Fruit fly (Drosophila melanogaster): ENCODE data around the gene CG31752.

DNA sequence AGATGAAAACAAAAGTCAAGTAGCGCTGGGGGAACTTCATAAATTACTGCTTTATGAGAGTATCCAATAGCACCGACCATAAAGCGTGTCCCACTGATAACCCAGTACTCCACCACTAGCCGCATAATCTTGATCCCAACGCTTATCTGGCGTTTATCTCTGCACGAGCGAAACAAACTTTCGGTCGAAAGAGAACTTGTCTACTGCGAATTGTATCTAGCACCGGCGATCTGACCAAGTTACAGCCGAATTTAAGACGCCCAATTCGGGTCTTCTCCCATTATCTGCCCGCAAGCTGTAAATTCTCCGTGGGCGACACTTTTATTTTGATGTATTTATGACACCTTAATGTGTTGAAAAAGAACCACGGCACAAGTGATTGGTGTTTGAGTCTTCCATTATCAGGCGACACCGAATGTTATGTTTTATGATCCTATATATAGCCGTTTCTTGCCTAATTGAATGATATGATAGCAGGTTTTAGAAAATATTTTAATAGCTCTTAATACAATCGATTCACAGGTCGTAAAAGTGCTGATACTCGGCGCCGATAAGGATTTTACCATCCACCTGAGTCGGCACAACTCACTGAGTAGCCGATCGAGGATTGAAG, 51.2 kb downstream of the CG31752 start:
- no peak for TF ChIP-seq h (optimal IDR thresholded peaks at IDR 0.05)
- TF ChIP-seq Myc (optimal IDR thresholded peaks at IDR 0.05) = no peak
- no peak for TF ChIP-seq Sin3A (optimal IDR thresholded peaks at IDR 0.05)
- no peak for TF ChIP-seq psq (optimal IDR thresholded peaks at IDR 0.05)

Data from Kc167 (cell line).